Worm (Caenorhabditis elegans): ENCODE results near the gene Y71H2AM.12.

ce11 chrIII:2681559-2681958 is 52.3 kb downstream of the Y71H2AM.12 start:
- TF ChIP-seq C16A3.4 (tag; optimal IDR thresholded peaks at IDR 0.05) (no peak), zag-1 (tag; optimal IDR thresholded peaks at IDR 0.05) (no peak), egl-27 (tag; optimal IDR thresholded peaks at IDR 0.05) (no peak), lir-3 (tag; optimal IDR thresholded peaks at IDR 0.05; ENCODE audit: poor library complexity) (no peak)
